Fruit fly (Drosophila melanogaster) whole organism, embryonic: Measurements from ENCODE around the gene CCDC53.

ENCODE experiments used
- Abd-B ChIP-seq: fragments of 200-800 bp; sonication (Bioruptor generic); optimal IDR thresholded peaks from 2 replicates; lab custom pipeline; 2018; ENCODE audit warnings: missing biosample characterization, mild to moderate bottlenecking, missing genetic modification characterization, moderate library complexity
- B-H2 ChIP-seq: fragments of 200-800 bp; sonication (Bioruptor generic); optimal IDR thresholded peaks from 2 replicates; lab custom pipeline; 2018; ENCODE audit warnings: missing biosample characterization, mild to moderate bottlenecking, missing genetic modification characterization
- CG10543 ChIP-seq: fragments of 200-800 bp; sonication (Bioruptor generic); optimal IDR thresholded peaks from 3 replicates; lab custom pipeline; 2017; ENCODE audit warnings: missing biosample characterization, mild to moderate bottlenecking, missing genetic modification characterization, moderate library complexity
- CG10979 ChIP-seq: fragments of 200-800 bp; sonication (Bioruptor generic); optimal IDR thresholded peaks from 2 replicates; lab custom pipeline; 2018; ENCODE audit warnings: missing biosample characterization, mild to moderate bottlenecking, missing genetic modification characterization, moderate library complexity
- CG13894 ChIP-seq: fragments of 200-800 bp; sonication (Bioruptor generic); optimal IDR thresholded peaks from 3 replicates; lab custom pipeline; 2018; ENCODE audit warnings: missing biosample characterization, mild to moderate bottlenecking, missing genetic modification characterization, moderate library complexity
- CG14050 ChIP-seq: fragments of 200-800 bp; sonication (Bioruptor generic); IDR thresholded peaks from 3 replicates; pipeline ENCODE4 v1.3.6; 2022; ENCODE audit warnings: missing biosample characterization, missing genetic modification characterization
- CG1529 ChIP-seq: fragments of 200-800 bp; sonication (Bioruptor generic); optimal IDR thresholded peaks from 3 replicates; lab custom pipeline; 2018; ENCODE audit warnings: missing biosample characterization, missing genetic modification characterization
- CG15479 ChIP-seq: fragments of 200-800 bp; sonication (Bioruptor generic); optimal IDR thresholded peaks from 3 replicates; lab custom pipeline; 2019; ENCODE audit warnings: missing biosample characterization, mild to moderate bottlenecking, missing genetic modification characterization, moderate library complexity
- CG1603 ChIP-seq: fragments of 200-800 bp; sonication (Bioruptor generic); optimal IDR thresholded peaks from 2 replicates; lab custom pipeline; 2019; ENCODE audit warnings: missing biosample characterization, mild to moderate bottlenecking, missing genetic modification characterization, moderate library complexity
- CG1647 ChIP-seq: fragments of 200-800 bp; sonication (Bioruptor generic); optimal IDR thresholded peaks from 3 replicates; lab custom pipeline; 2016; ENCODE audit warnings: missing biosample characterization, missing genetic modification characterization
- CG2199 ChIP-seq: fragments of 200-800 bp; sonication (Bioruptor generic); IDR thresholded peaks from 3 replicates; pipeline ENCODE4 v1.3.6; 2022; ENCODE audit warnings: missing biosample characterization, missing genetic modification characterization
- CG32532 ChIP-seq: fragments of 200-800 bp; sonication (Bioruptor generic); IDR thresholded peaks from 2 replicates; pipeline ENCODE4 v1.3.6; 2022; ENCODE audit warnings: missing biosample characterization, missing genetic modification characterization
- CG3281 ChIP-seq: fragments of 200-800 bp; sonication (Bioruptor generic); optimal IDR thresholded peaks from 3 replicates; lab custom pipeline; 2017; ENCODE audit warnings: missing biosample characterization, mild to moderate bottlenecking, missing genetic modification characterization
- CG34376 ChIP-seq: fragments of 200-800 bp; sonication (Bioruptor generic); optimal IDR thresholded peaks from 2 replicates; lab custom pipeline; 2018; ENCODE audit warnings: missing biosample characterization, mild to moderate bottlenecking, missing genetic modification characterization
- CG4360 ChIP-seq: fragments of 200-800 bp; sonication (Bioruptor generic); IDR thresholded peaks from 2 replicates; pipeline ENCODE4 v1.3.6; 2022; ENCODE audit warnings: missing biosample characterization, missing genetic modification characterization
- CG4404 ChIP-seq: fragments of 200-800 bp; sonication (Bioruptor generic); IDR thresholded peaks from 2 replicates; pipeline ENCODE4 v1.3.6; 2022; ENCODE audit warnings: missing biosample characterization, missing genetic modification characterization
- CG4820 ChIP-seq: fragments of 200-800 bp; sonication (Bioruptor generic); optimal IDR thresholded peaks from 3 replicates; lab custom pipeline; 2016; ENCODE audit warnings: missing biosample characterization, missing genetic modification characterization
- CG5953 ChIP-seq: fragments of 200-800 bp; sonication (Bioruptor generic); IDR thresholded peaks from 2 replicates; pipeline ENCODE4 v1.3.6; 2022; ENCODE audit warnings: missing biosample characterization, missing genetic modification characterization
- CG7963 ChIP-seq: fragments of 200-800 bp; sonication (Bioruptor generic); IDR thresholded peaks from 3 replicates; pipeline ENCODE4 v1.3.6; 2022; ENCODE audit warnings: missing biosample characterization, missing genetic modification characterization; ENCODE audit not compliant: partially characterized antibody
- CG9817 ChIP-seq: fragments of 200-800 bp; sonication (Bioruptor generic); optimal IDR thresholded peaks from 2 replicates; lab custom pipeline; 2018; ENCODE audit warnings: missing biosample characterization, mild to moderate bottlenecking, missing genetic modification characterization, moderate library complexity
- Chrac-16 ChIP-seq: fragments of 200-800 bp; sonication (Bioruptor generic); optimal IDR thresholded peaks from 3 replicates; lab custom pipeline; 2016; ENCODE audit warnings: missing biosample characterization, missing genetic modification characterization
- Dbx ChIP-seq: fragments of 200-800 bp; sonication (Bioruptor generic); IDR thresholded peaks from 3 replicates; pipeline ENCODE4 v1.3.6; 2022; ENCODE audit warnings: missing biosample characterization, missing genetic modification characterization
- Dll ChIP-seq: fragments of 200-800 bp; sonication (Bioruptor generic); IDR thresholded peaks from 4 replicates; pipeline ENCODE4 v1.3.6; 2022; ENCODE audit warnings: missing biosample characterization, missing genetic modification characterization; ENCODE audit not compliant: partially characterized antibody
- Ets97D ChIP-seq: fragments of 200-800 bp; sonication (Bioruptor generic); optimal IDR thresholded peaks from 3 replicates; lab custom pipeline; 2016; ENCODE audit warnings: missing biosample characterization, missing genetic modification characterization
- Gsc ChIP-seq: fragments of 200-800 bp; sonication (Bioruptor generic); IDR thresholded peaks from 2 replicates; pipeline ENCODE4 v1.3.6; 2022; ENCODE audit warnings: missing biosample characterization, missing genetic modification characterization
- HLHmδ ChIP-seq: fragments of 200-800 bp; sonication (Bioruptor generic); optimal IDR thresholded peaks from 2 replicates; lab custom pipeline; 2018; ENCODE audit warnings: missing biosample characterization, mild to moderate bottlenecking, missing genetic modification characterization, moderate library complexity
- HmgD ChIP-seq: fragments of 200-800 bp; sonication (Bioruptor generic); optimal IDR thresholded peaks from 3 replicates; lab custom pipeline; 2016; ENCODE audit warnings: missing biosample characterization, missing genetic modification characterization
- Mad ChIP-seq: fragments of 200-800 bp; sonication (Bioruptor generic); optimal IDR thresholded peaks from 2 replicates; lab custom pipeline; 2016; ENCODE audit warnings: missing biosample characterization, missing genetic modification characterization
- NFAT ChIP-seq: fragments of 200-800 bp; sonication (Bioruptor generic); IDR thresholded peaks from 2 replicates; pipeline ENCODE4 v1.3.6; 2022; ENCODE audit warnings: missing biosample characterization, missing genetic modification characterization
- Pdp1 ChIP-seq, 2 experiments: fragments of 200-800 bp; sonication (Bioruptor generic); optimal IDR thresholded peaks; 3 replicates each; lab custom pipeline; 2016; ENCODE audit warnings: missing biosample characterization in 2 of 2, missing genetic modification characterization in 2 of 2, mild to moderate bottlenecking in 1 of 2, moderate library complexity in 1 of 2
- Rfx ChIP-seq: fragments of 200-800 bp; sonication (Bioruptor generic); IDR thresholded peaks from 2 replicates; pipeline ENCODE4 v1.3.6; 2022; ENCODE audit warnings: missing biosample characterization, missing genetic modification characterization
- Sox100B ChIP-seq: fragments of 200-800 bp; sonication (Bioruptor generic); optimal IDR thresholded peaks from 3 replicates; lab custom pipeline; 2018; ENCODE audit warnings: missing biosample characterization, mild to moderate bottlenecking, missing genetic modification characterization
- ato ChIP-seq: fragments of 200-800 bp; sonication (Bioruptor generic); IDR thresholded peaks from 2 replicates; pipeline ENCODE4 v1.3.6; 2022; ENCODE audit warnings: missing biosample characterization, missing genetic modification characterization; ENCODE audit not compliant: partially characterized antibody
- ci ChIP-seq: fragments of 200-800 bp; sonication (Bioruptor generic); IDR thresholded peaks from 3 replicates; pipeline ENCODE4 v1.3.6; 2022; ENCODE audit warnings: missing biosample characterization, missing genetic modification characterization
- da ChIP-seq: fragments of 200-800 bp; sonication (Bioruptor generic); optimal IDR thresholded peaks from 2 replicates; lab custom pipeline; 2016; ENCODE audit warnings: missing biosample characterization, missing genetic modification characterization
- dati ChIP-seq: fragments of 200-800 bp; sonication (Bioruptor generic); IDR thresholded peaks from 2 replicates; pipeline ENCODE4 v1.3.6; 2022; ENCODE audit warnings: missing biosample characterization, missing genetic modification characterization
- ems ChIP-seq: fragments of 200-800 bp; sonication (Bioruptor generic); optimal IDR thresholded peaks from 3 replicates; lab custom pipeline; 2016; ENCODE audit warnings: missing biosample characterization, missing genetic modification characterization
- gce ChIP-seq: fragments of 200-800 bp; sonication (Bioruptor generic); IDR thresholded peaks from 3 replicates; pipeline ENCODE4 v1.3.6; 2022; ENCODE audit warnings: missing biosample characterization, missing genetic modification characterization
- gfzf ChIP-seq: fragments of 200-800 bp; sonication (Bioruptor generic); optimal IDR thresholded peaks from 2 replicates; lab custom pipeline; 2016; ENCODE audit warnings: missing biosample characterization, mild to moderate bottlenecking, missing genetic modification characterization, moderate library complexity
- h ChIP-seq: fragments of >200 bp; optimal IDR thresholded peaks from 2 replicates; lab custom pipeline; 2017
- ham ChIP-seq: fragments of 200-800 bp; sonication (Bioruptor generic); IDR thresholded peaks from 2 replicates; pipeline ENCODE4 v1.3.6; 2022; ENCODE audit warnings: missing biosample characterization, missing genetic modification characterization
- ken ChIP-seq: fragments of 200-800 bp; sonication (Bioruptor generic); IDR thresholded peaks from 3 replicates; pipeline ENCODE4 v1.3.6; 2022; ENCODE audit warnings: missing biosample characterization, missing genetic modification characterization
- klu ChIP-seq: fragments of 200-800 bp; sonication (Bioruptor generic); IDR thresholded peaks from 2 replicates; pipeline ENCODE4 v1.3.6; 2022; ENCODE audit warnings: missing biosample characterization, missing genetic modification characterization
- kni ChIP-seq: fragments of 200-800 bp; sonication (Bioruptor generic); optimal IDR thresholded peaks from 3 replicates; lab custom pipeline; 2017; ENCODE audit warnings: mild to moderate bottlenecking, missing biosample characterization, missing genetic modification reagents, missing genetic modification characterization
- nau ChIP-seq: fragments of 200-800 bp; sonication (Bioruptor generic); optimal IDR thresholded peaks from 3 replicates; lab custom pipeline; 2017; ENCODE audit warnings: missing biosample characterization, mild to moderate bottlenecking, missing genetic modification characterization, missing genetic modification reagents
- rib ChIP-seq: fragments of 200-800 bp; sonication (Bioruptor generic); IDR thresholded peaks from 2 replicates; pipeline ENCODE4 v1.3.6; 2022; ENCODE audit warnings: missing biosample characterization, missing genetic modification characterization
- scrt ChIP-seq: fragments of 200-800 bp; sonication (Bioruptor generic); optimal IDR thresholded peaks from 2 replicates; lab custom pipeline; 2018; ENCODE audit warnings: missing biosample characterization, mild to moderate bottlenecking, missing genetic modification characterization, moderate library complexity
- sim ChIP-seq: fragments of 200-800 bp; sonication (Bioruptor generic); IDR thresholded peaks from 2 replicates; pipeline ENCODE4 v1.3.6; 2022; ENCODE audit warnings: missing biosample characterization, missing genetic modification characterization
- tna ChIP-seq: fragments of 200-800 bp; sonication (Bioruptor generic); IDR thresholded peaks from 2 replicates; pipeline ENCODE4 v1.3.6; 2022; ENCODE audit warnings: missing biosample characterization, missing genetic modification characterization; ENCODE audit not compliant: partially characterized antibody
- zf30C ChIP-seq: fragments of 200-800 bp; sonication (Bioruptor generic); optimal IDR thresholded peaks from 3 replicates; lab custom pipeline; 2018; ENCODE audit warnings: missing biosample characterization, mild to moderate bottlenecking, missing genetic modification characterization

The CCDC53 gene

dm6 chr2L:8083427-8084295 is 42.8 kb downstream of the CCDC53 start (continued):
- TF ChIP-seq ci (GFP tag; lab: Robert Waterston, UW), result peak; percentile 57; the same call in 2 of the 3 replicates
- no peak for TF ChIP-seq HLHmδ (GFP tag; lab: Kevin White, UChicago)
- TF ChIP-seq CG34376 (GFP tag; lab: Kevin White, UChicago), result peak; percentile 30
- no peak for TF ChIP-seq zf30C (GFP tag; lab: Kevin White, UChicago)
- TF ChIP-seq CG15479 (GFP tag; lab: Kevin White, UChicago), result peak; percentile 20
- TF ChIP-seq Dbx (GFP tag; lab: Robert Waterston, UW), result 0 out of 3 replicates have a peak, but pooled peaks have one; percentile 43
- TF ChIP-seq CG9817, result no peak
- TF ChIP-seq NFAT (GFP tag; lab: Robert Waterston, UW), result peak; percentile 28; the same call in 1 of the 2 replicates
- no peak for TF ChIP-seq Gsc
- no peak for TF ChIP-seq gce (GFP tag; lab: Robert Waterston, UW)
- TF ChIP-seq tna (GFP tag; lab: Robert Waterston, UW), result no peak
- no peak for TF ChIP-seq ham
- TF ChIP-seq CG1647 (GFP tag; lab: Kevin White, UChicago), result no peak
- TF ChIP-seq h (lab: Kevin White, UChicago), result no peak
- peak; percentile 44 for TF ChIP-seq CG13894 (tag; lab: Kevin White, UChicago)
- TF ChIP-seq CG4820 (GFP tag; lab: Kevin White, UChicago), result no peak
- TF ChIP-seq CG2199, result peak; percentile 71; the same call in 1 of the 3 replicates
- TF ChIP-seq CG10543 (GFP tag; lab: Kevin White, UChicago), result peak; percentile 57
- no peak for TF ChIP-seq CG5953 (GFP tag; lab: Robert Waterston, UW)
- TF ChIP-seq nau (GFP tag; lab: Kevin White, UChicago), result no peak
- TF ChIP-seq sim (GFP tag; lab: Robert Waterston, UW), result no peak
- TF ChIP-seq Dll (GFP tag; lab: Robert Waterston, UW), result no peak
- no peak for TF ChIP-seq CG7963
- TF ChIP-seq CG14050, result no peak
- no peak for TF ChIP-seq B-H2 (GFP tag; lab: Kevin White, UChicago)
- no peak for TF ChIP-seq klu (GFP tag; lab: Robert Waterston, UW)
- no peak for TF ChIP-seq HmgD
- no peak for TF ChIP-seq Mad (GFP tag; lab: Kevin White, UChicago)
- no peak for TF ChIP-seq ato (GFP tag; lab: Robert Waterston, UW)
- TF ChIP-seq CG32532 (GFP tag; lab: Robert Waterston, UW), result no peak
- no peak for TF ChIP-seq ems (GFP tag; lab: Kevin White, UChicago)
- TF ChIP-seq da, result no peak
- TF ChIP-seq Pdp1 (GFP tag; optimal IDR thresholded peaks at IDR 0.05; lab: Kevin White, UChicago), result peak in 1 of 2 experiments; percentile 89
- TF ChIP-seq CG1603 (tag; lab: Kevin White, UChicago), result peak; percentile 13
- TF ChIP-seq dati (GFP tag; lab: Robert Waterston, UW), result no peak
- TF ChIP-seq CG1529, result no peak
- no peak for TF ChIP-seq CG3281
- TF ChIP-seq CG4404 (GFP tag; lab: Robert Waterston, UW), result no peak
- no peak; the same call in 1 of the 2 replicates for TF ChIP-seq Rfx (GFP tag; lab: Robert Waterston, UW)
- no peak for TF ChIP-seq Sox100B
- TF ChIP-seq gfzf (GFP tag; lab: Kevin White, UChicago), result no peak
- no peak for TF ChIP-seq CG10979 (tag; lab: Kevin White, UChicago)
- no peak for TF ChIP-seq kni (GFP tag; lab: Kevin White, UChicago)
- TF ChIP-seq Chrac-16, result no peak
- no peak for TF ChIP-seq Ets97D (GFP tag; lab: Kevin White, UChicago)
- no peak for TF ChIP-seq ken (GFP tag; lab: Robert Waterston, UW)
- no peak for TF ChIP-seq rib (GFP tag; lab: Robert Waterston, UW)
- no peak for TF ChIP-seq scrt (GFP tag; lab: Kevin White, UChicago)
- TF ChIP-seq CG4360 (GFP tag; lab: Robert Waterston, UW), result no peak; the same call in 1 of the 2 replicates
- no peak for TF ChIP-seq Abd-B (GFP tag; lab: Kevin White, UChicago)
